Worm (Caenorhabditis elegans) whole organism, mixed stage, embryonic: Measurements from ENCODE around the gene asp-15.

ENCODE experiments used
- M03D4.4 ChIP-seq: sonication (generic microtip); optimal IDR thresholded peaks from 2 replicates; lab custom pipeline; 2017; ENCODE audit warnings: mild to moderate bottlenecking, missing genetic modification characterization, missing compliant biosample characterization
- ces-1 ChIP-seq: fragments of 150-350 bp; optimal IDR thresholded peaks from 2 replicates; lab custom pipeline; 2014; ENCODE audit warnings: missing biosample characterization, missing genetic modification reagents, missing genetic modification characterization
- elt-3 ChIP-seq: fragments of 150-350 bp; optimal IDR thresholded peaks from 2 replicates; lab custom pipeline; 2014; ENCODE audit warnings: missing biosample characterization, missing genetic modification characterization
- sptf-1 ChIP-seq: sonication (generic microtip); optimal IDR thresholded peaks from 2 replicates; lab custom pipeline; 2017; ENCODE audit warnings: mild to moderate bottlenecking, missing genetic modification characterization, moderate library complexity, missing compliant biosample characterization

DNA sequence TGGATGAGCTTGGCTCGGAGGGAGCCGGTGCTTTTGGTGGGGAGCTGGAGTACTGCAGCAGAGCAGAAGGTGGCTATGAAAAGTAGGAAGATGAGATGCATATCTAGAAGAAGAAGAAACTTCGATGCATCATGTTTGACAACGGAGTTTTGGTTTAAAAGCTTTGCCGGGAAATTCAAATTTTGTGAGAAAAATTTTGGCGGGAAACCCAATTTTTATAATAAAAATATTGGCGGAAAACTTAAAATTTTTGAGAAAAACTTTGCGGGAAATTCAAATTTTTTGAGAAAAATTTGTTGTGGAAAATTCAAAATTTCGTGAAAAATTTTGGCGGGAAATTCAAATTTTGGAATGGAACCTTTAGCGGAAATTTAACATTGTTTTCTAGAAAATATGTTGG is at the start of gene asp-15:
- TF ChIP-seq ces-1 (GFP tag; lab: Kevin White, UChicago) (no peak), sptf-1 (tag; lab: Kevin White, UChicago) (no peak), M03D4.4 (tag; lab: Kevin White, UChicago) (no peak), elt-3 (tag; lab: Kevin White, UChicago) (no peak)
